Worm (Caenorhabditis elegans) whole organism, L4 larva: Measurements from ENCODE around the gene F28F9.2.

Experiments used
- F26F4.8 ChIP-seq: fragments of 200-800 bp; sonication (Bioruptor generic); conservative IDR thresholded peaks from 2 replicates; pipeline ENCODE4 v1.3.6; 2022; ENCODE audit warnings: missing genetic modification characterization, missing compliant biosample characterization
- egl-27 ChIP-seq: sonication (generic microtip); optimal IDR thresholded peaks from 3 replicates; lab custom pipeline; 2017; ENCODE audit warnings: missing biosample characterization, missing genetic modification reagents, missing genetic modification characterization
- mep-1 ChIP-seq: fragments of 150-350 bp; sonication (generic microtip); optimal IDR thresholded peaks from 3 replicates; lab custom pipeline; 2014; ENCODE audit warnings: missing biosample characterization, missing genetic modification characterization
- skn-1 ChIP-seq: fragments of 150-350 bp; optimal IDR thresholded peaks from 2 replicates; lab custom pipeline; 2014; ENCODE audit warnings: missing biosample characterization, missing genetic modification characterization
- snpc-4 ChIP-seq: fragments of 150-350 bp; optimal IDR thresholded peaks from 2 replicates; lab custom pipeline; 2014; ENCODE audit warnings: missing biosample characterization, missing genetic modification characterization
- ztf-11 ChIP-seq: fragments of 150-350 bp; optimal IDR thresholded peaks from 2 replicates; lab custom pipeline; 2014; ENCODE audit warnings: missing biosample characterization, missing genetic modification characterization

ce11 chrIV:3888963-3889362 lies 49.4 kb downstream of the F28F9.2 start, which contains the start of gene oac-21:
- no peak for TF ChIP-seq ztf-11 (tag; lab: Kevin White, UChicago)
- no peak for TF ChIP-seq skn-1 (tag; lab: Kevin White, UChicago)
- TF ChIP-seq mep-1 (tag; lab: Kevin White, UChicago): no peak
- no peak for TF ChIP-seq egl-27 (tag; lab: Kevin White, UChicago)
- no peak for TF ChIP-seq snpc-4
- no peak for TF ChIP-seq F26F4.8 (GFP tag; lab: Robert Waterston, UW)
